Fruit fly (Drosophila melanogaster) whole organism, adult: Measurements from ENCODE around the gene Ugt303B3.

Experiments used
- CG11617 ChIP-seq: fragments of 200-800 bp; sonication (Bioruptor generic); optimal IDR thresholded peaks from 2 replicates; lab custom pipeline; 2017; ENCODE audit warnings: mild to moderate bottlenecking, missing biosample characterization, missing genetic modification reagents, missing genetic modification characterization
- CG14711 ChIP-seq: fragments of 200-800 bp; sonication (Bioruptor generic); optimal IDR thresholded peaks from 2 replicates; lab custom pipeline; 2018; ENCODE audit warnings: missing biosample characterization, mild to moderate bottlenecking, missing genetic modification characterization, moderate library complexity
- CG7101 ChIP-seq: fragments of 200-800 bp; sonication (Bioruptor generic); optimal IDR thresholded peaks from 2 replicates; lab custom pipeline; 2018; ENCODE audit warnings: missing biosample characterization, mild to moderate bottlenecking, missing genetic modification characterization, moderate library complexity
- Clk ChIP-seq: fragments of 200-800 bp; sonication (Bioruptor generic); optimal IDR thresholded peaks from 2 replicates; lab custom pipeline; 2017; ENCODE audit warnings: missing biosample characterization, missing genetic modification characterization
- Crg-1 ChIP-seq: fragments of 200-800 bp; sonication (Bioruptor generic); optimal IDR thresholded peaks from 2 replicates; lab custom pipeline; 2016; ENCODE audit warnings: missing biosample characterization, missing genetic modification characterization
- Mnt ChIP-seq: fragments of 200-800 bp; sonication (Bioruptor generic); optimal IDR thresholded peaks from 2 replicates; lab custom pipeline; 2016; ENCODE audit warnings: missing biosample characterization, mild to moderate bottlenecking, missing genetic modification characterization
- bab1 ChIP-seq: fragments of 200-800 bp; sonication (Bioruptor generic); optimal IDR thresholded peaks from 3 replicates; lab custom pipeline; 2019; ENCODE audit warnings: missing biosample characterization, mild to moderate bottlenecking, missing genetic modification characterization, moderate library complexity
- cnc ChIP-seq, 2 experiments: fragments of >200 bp; optimal IDR thresholded peaks; 2 replicates each; lab custom pipeline; 2017
- kay ChIP-seq: fragments of 200-800 bp; sonication (Bioruptor generic); peaks from one replicate; lab custom pipeline; 2016; ENCODE audit warnings: missing biosample characterization, missing genetic modification characterization, borderline replicate concordance
- tj ChIP-seq: fragments of 200-800 bp; sonication (Bioruptor generic); optimal IDR thresholded peaks from 3 replicates; lab custom pipeline; 2017; ENCODE audit warnings: missing biosample characterization, mild to moderate bottlenecking, missing genetic modification characterization, moderate library complexity
- toe ChIP-seq: fragments of 200-800 bp; sonication (Bioruptor generic); optimal IDR thresholded peaks from 2 replicates; lab custom pipeline; 2016; ENCODE audit warnings: missing biosample characterization, missing genetic modification characterization

DNA sequence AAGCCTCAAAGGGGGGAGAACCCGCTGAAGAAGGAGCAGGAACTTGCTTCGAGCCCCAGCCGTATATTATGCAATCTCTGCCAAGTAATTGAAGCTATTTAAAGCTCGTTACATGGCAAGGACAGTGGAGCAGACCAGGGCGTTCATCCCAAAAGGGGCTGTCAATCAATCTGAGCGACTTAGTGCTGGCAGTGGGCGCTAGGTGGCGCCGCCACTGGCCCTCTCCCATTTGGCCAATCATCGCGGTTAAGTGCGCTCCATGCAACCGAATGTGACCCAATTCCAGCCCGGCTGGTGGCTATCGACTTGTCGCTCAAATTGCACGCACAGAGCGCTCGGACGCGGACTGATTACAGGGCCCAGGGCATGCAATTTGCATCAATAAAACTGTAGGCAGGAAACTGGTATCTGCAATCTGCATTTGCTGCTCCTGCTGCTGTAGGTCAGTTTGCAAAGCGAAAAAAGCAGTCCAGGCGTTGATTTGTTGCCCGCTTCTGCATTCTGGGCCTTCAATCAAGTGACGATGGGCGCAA, 25.1 kb downstream of the Ugt303B3 start:
- TF ChIP-seq CG11617 (GFP tag; lab: Kevin White, UChicago) (no peak), Clk (GFP tag; lab: Kevin White, UChicago) (no peak), kay (GFP tag; lab: Kevin White, UChicago) (no peak), Crg-1 (no peak), bab1 (GFP tag; lab: Kevin White, UChicago) (no peak), Mnt (GFP tag; lab: Kevin White, UChicago) (no peak), toe (GFP tag; lab: Kevin White, UChicago) (no peak), cnc (optimal IDR thresholded peaks at IDR 0.05; lab: Kevin White, UChicago) (no peak), CG7101 (no peak), CG14711 (no peak), tj (no peak)
